Worm (Caenorhabditis elegans) whole organism, L1 larva: ENCODE data around the gene C26F1.3.
A peak's percentile ranks its signal among the peaks of the same experiment; 100 is the strongest.

ENCODE experiments used
- C34B4.2 ChIP-seq: sonication (generic microtip); optimal IDR thresholded peaks from 2 replicates; lab custom pipeline; 2017; ENCODE audit warnings: mild to moderate bottlenecking, missing genetic modification characterization, missing compliant biosample characterization
- aha-1 ChIP-seq: fragments of 150-350 bp; optimal IDR thresholded peaks from 2 replicates; lab custom pipeline; 2014; ENCODE audit warnings: missing biosample characterization, missing genetic modification characterization
- alr-1 ChIP-seq: fragments of 200-800 bp; sonication (Bioruptor generic); optimal IDR thresholded peaks from 2 replicates; lab custom pipeline; 2018; ENCODE audit warnings: borderline replicate concordance, mild to moderate bottlenecking, missing genetic modification characterization, missing compliant biosample characterization
- ceh-8 ChIP-seq: fragments of 200-800 bp; sonication (Bioruptor generic); optimal IDR thresholded peaks from 2 replicates; lab custom pipeline; 2018; ENCODE audit warnings: mild to moderate bottlenecking, missing genetic modification characterization, moderate library complexity, missing compliant biosample characterization
- ceh-82 ChIP-seq, 3 experiments: fragments of 150-350 bp in 1 of 3; sonication (generic microtip) in 2 of 3; optimal IDR thresholded peaks; 2 replicates each; lab custom pipeline; 2014 to 2017; ENCODE audit warnings: missing biosample characterization in 3 of 3, missing genetic modification characterization in 3 of 3
- ces-1 ChIP-seq: fragments of 150-350 bp; optimal IDR thresholded peaks from 2 replicates; lab custom pipeline; 2014; ENCODE audit warnings: missing biosample characterization, missing genetic modification reagents, missing genetic modification characterization
- dsc-1 ChIP-seq: sonication (generic microtip); optimal IDR thresholded peaks from 2 replicates; lab custom pipeline; 2016; ENCODE audit warnings: mild to moderate bottlenecking, missing genetic modification characterization, missing compliant biosample characterization
- efl-3 ChIP-seq: fragments of 200-800 bp; sonication (Bioruptor generic); optimal IDR thresholded peaks from 2 replicates; lab custom pipeline; 2018; ENCODE audit warnings: mild to moderate bottlenecking, missing genetic modification characterization, missing compliant biosample characterization
- fkh-10 ChIP-seq: sonication (generic microtip); optimal IDR thresholded peaks from 2 replicates; lab custom pipeline; 2017; ENCODE audit warnings: missing biosample characterization, missing genetic modification reagents, missing genetic modification characterization
- fkh-4 ChIP-seq: sonication (generic microtip); optimal IDR thresholded peaks from 2 replicates; lab custom pipeline; 2016; ENCODE audit warnings: missing compliant biosample characterization, missing genetic modification characterization, borderline replicate concordance
- fkh-8 ChIP-seq: sonication (generic microtip); optimal IDR thresholded peaks from 2 replicates; lab custom pipeline; 2016; ENCODE audit warnings: mild to moderate bottlenecking, missing genetic modification characterization, missing compliant biosample characterization
- fos-1 ChIP-seq: fragments of 150-350 bp; optimal IDR thresholded peaks from 2 replicates; lab custom pipeline; 2014; ENCODE audit warnings: missing biosample characterization, missing genetic modification characterization
- hpl-2 ChIP-seq: fragments of 150-350 bp; optimal IDR thresholded peaks from 2 replicates; lab custom pipeline; 2014; ENCODE audit warnings: missing biosample characterization, missing genetic modification reagents, missing genetic modification characterization
- irx-1 ChIP-seq: sonication (generic microtip); optimal IDR thresholded peaks from 2 replicates; lab custom pipeline; 2016; ENCODE audit warnings: missing genetic modification characterization, missing compliant biosample characterization
- lin-15B ChIP-seq: fragments of 150-350 bp; sonication (generic microtip); optimal IDR thresholded peaks from 3 replicates; lab custom pipeline; 2014; ENCODE audit warnings: missing biosample characterization, missing genetic modification characterization
- lin-35 ChIP-seq, 2 experiments: fragments of 150-350 bp; optimal IDR thresholded peaks; 2 replicates each; lab custom pipeline; 2014; ENCODE audit warnings: missing biosample characterization in 2 of 2, missing genetic modification characterization in 2 of 2, missing genetic modification reagents in 2 of 2
- lsy-2 ChIP-seq, 2 experiments: fragments of 150-350 bp; optimal IDR thresholded peaks; 2 replicates each; lab custom pipeline; 2014; ENCODE audit warnings: missing biosample characterization in 2 of 2, missing genetic modification characterization in 2 of 2
- mab-9 ChIP-seq: fragments of 200-800 bp; sonication (Bioruptor generic); IDR thresholded peaks from 2 replicates; pipeline ENCODE4 v1.3.6; 2022; ENCODE audit warnings: missing genetic modification reagents, missing genetic modification characterization, missing compliant biosample characterization
- mdl-1 ChIP-seq, 2 experiments: fragments of 150-350 bp; optimal IDR thresholded peaks; 2 replicates each; lab custom pipeline; 2014 to 2017; ENCODE audit warnings: missing biosample characterization in 2 of 2, missing genetic modification characterization in 2 of 2, inconsistent platforms in 1 of 2
- nhr-11 ChIP-seq: fragments of 150-350 bp; optimal IDR thresholded peaks from 2 replicates; lab custom pipeline; 2014; ENCODE audit warnings: missing biosample characterization, missing genetic modification characterization
- nhr-19 ChIP-seq: fragments of 200-800 bp; sonication (Bioruptor generic); conservative IDR thresholded peaks from 2 replicates; pipeline ENCODE4 v1.3.6; 2022; ENCODE audit warnings: missing genetic modification characterization, missing compliant biosample characterization
- nhr-20 ChIP-seq: sonication (generic microtip); optimal IDR thresholded peaks from 2 replicates; lab custom pipeline; 2016; ENCODE audit warnings: mild to moderate bottlenecking, missing genetic modification characterization, missing compliant biosample characterization
- nhr-28 ChIP-seq: fragments of 150-350 bp; optimal IDR thresholded peaks from 2 replicates; lab custom pipeline; 2014; ENCODE audit warnings: missing biosample characterization, missing genetic modification characterization
- nhr-77 ChIP-seq: fragments of 150-350 bp; optimal IDR thresholded peaks from 2 replicates; lab custom pipeline; 2014; ENCODE audit warnings: missing biosample characterization, missing genetic modification characterization
- nhr-84 ChIP-seq: sonication (generic microtip); optimal IDR thresholded peaks from 2 replicates; lab custom pipeline; 2017; ENCODE audit warnings: missing biosample characterization, missing genetic modification characterization
- nhr-90 ChIP-seq: sonication (generic microtip); optimal IDR thresholded peaks from 2 replicates; lab custom pipeline; 2016; ENCODE audit warnings: mild to moderate bottlenecking, missing genetic modification characterization, missing compliant biosample characterization; ENCODE audit not compliant: poor library complexity
- pag-3 ChIP-seq: sonication (generic microtip); optimal IDR thresholded peaks from 2 replicates; lab custom pipeline; 2017; ENCODE audit warnings: missing genetic modification characterization, mild to moderate bottlenecking, missing compliant biosample characterization, antibody characterized with exemption, borderline replicate concordance; ENCODE audit not compliant: insufficient read depth
- pqm-1 ChIP-seq: sonication (generic microtip); optimal IDR thresholded peaks from 3 replicates; lab custom pipeline; 2017; ENCODE audit warnings: missing biosample characterization, missing genetic modification characterization
- rnt-1 ChIP-seq: sonication (generic microtip); optimal IDR thresholded peaks from 2 replicates; lab custom pipeline; 2016; ENCODE audit warnings: mild to moderate bottlenecking, missing genetic modification characterization, moderate library complexity, missing compliant biosample characterization
- skn-1 ChIP-seq: fragments of 150-350 bp; optimal IDR thresholded peaks from 2 replicates; lab custom pipeline; 2014; ENCODE audit warnings: missing biosample characterization, missing genetic modification characterization
- snpc-4 ChIP-seq: fragments of 150-350 bp; optimal IDR thresholded peaks from 2 replicates; lab custom pipeline; 2014; ENCODE audit warnings: missing biosample characterization, missing genetic modification characterization
- snu-23 ChIP-seq: sonication (generic microtip); optimal IDR thresholded peaks from 2 replicates; lab custom pipeline; 2016; ENCODE audit warnings: missing genetic modification characterization, missing compliant biosample characterization
- sox-4 ChIP-seq: sonication (generic microtip); optimal IDR thresholded peaks from 2 replicates; lab custom pipeline; 2016; ENCODE audit warnings: missing genetic modification characterization, missing compliant biosample characterization
- sptf-1 ChIP-seq: fragments of 150-350 bp; optimal IDR thresholded peaks from 2 replicates; lab custom pipeline; 2014; ENCODE audit warnings: missing biosample characterization, missing genetic modification characterization
- swsn-7 ChIP-seq: sonication (generic microtip); optimal IDR thresholded peaks from 2 replicates; lab custom pipeline; 2016; ENCODE audit warnings: missing genetic modification characterization, missing compliant biosample characterization
- tlp-1 ChIP-seq: fragments of 150-350 bp; optimal IDR thresholded peaks from 2 replicates; lab custom pipeline; 2014; ENCODE audit warnings: missing biosample characterization, missing genetic modification characterization
- unc-130 ChIP-seq: fragments of 150-350 bp; optimal IDR thresholded peaks from 2 replicates; lab custom pipeline; 2017; ENCODE audit warnings: missing biosample characterization, missing genetic modification characterization, inconsistent platforms
- unc-30 ChIP-seq: sonication (generic microtip); optimal IDR thresholded peaks from 2 replicates; lab custom pipeline; 2017; ENCODE audit warnings: missing biosample characterization, missing genetic modification characterization
- unc-62 ChIP-seq: fragments of 150-350 bp; optimal IDR thresholded peaks from 2 replicates; lab custom pipeline; 2014; ENCODE audit warnings: missing biosample characterization, missing genetic modification reagents, missing genetic modification characterization
- unc-98 ChIP-seq: fragments of 200-800 bp; sonication (Bioruptor generic); IDR thresholded peaks from 2 replicates; pipeline ENCODE4 v1.3.6; 2022; ENCODE audit warnings: missing genetic modification characterization, missing compliant biosample characterization
- vab-15 ChIP-seq: sonication (generic microtip); optimal IDR thresholded peaks from 2 replicates; lab custom pipeline; 2017; ENCODE audit warnings: missing genotype, mild to moderate bottlenecking, missing genetic modification characterization, missing compliant biosample characterization
- zag-1 ChIP-seq: fragments of 150-350 bp; optimal IDR thresholded peaks from 2 replicates; lab custom pipeline; 2014; ENCODE audit warnings: missing biosample characterization, missing genetic modification characterization
- zip-4 ChIP-seq: fragments of 200-800 bp; sonication (Bioruptor generic); optimal IDR thresholded peaks from 2 replicates; lab custom pipeline; 2018; ENCODE audit warnings: mild to moderate bottlenecking, missing genetic modification characterization, moderate library complexity, missing compliant biosample characterization
- ztf-11 ChIP-seq, 2 experiments: sonication (generic microtip); optimal IDR thresholded peaks; 2 replicates each; lab custom pipeline; 2016 to 2017; ENCODE audit warnings: missing genetic modification characterization in 2 of 2, missing biosample characterization in 1 of 2, missing compliant biosample characterization in 1 of 2
- ztf-4 ChIP-seq: fragments of 150-350 bp; optimal IDR thresholded peaks from 2 replicates; lab custom pipeline; 2014; ENCODE audit warnings: missing biosample characterization, missing genetic modification characterization

The C26F1.3 gene

DNA sequence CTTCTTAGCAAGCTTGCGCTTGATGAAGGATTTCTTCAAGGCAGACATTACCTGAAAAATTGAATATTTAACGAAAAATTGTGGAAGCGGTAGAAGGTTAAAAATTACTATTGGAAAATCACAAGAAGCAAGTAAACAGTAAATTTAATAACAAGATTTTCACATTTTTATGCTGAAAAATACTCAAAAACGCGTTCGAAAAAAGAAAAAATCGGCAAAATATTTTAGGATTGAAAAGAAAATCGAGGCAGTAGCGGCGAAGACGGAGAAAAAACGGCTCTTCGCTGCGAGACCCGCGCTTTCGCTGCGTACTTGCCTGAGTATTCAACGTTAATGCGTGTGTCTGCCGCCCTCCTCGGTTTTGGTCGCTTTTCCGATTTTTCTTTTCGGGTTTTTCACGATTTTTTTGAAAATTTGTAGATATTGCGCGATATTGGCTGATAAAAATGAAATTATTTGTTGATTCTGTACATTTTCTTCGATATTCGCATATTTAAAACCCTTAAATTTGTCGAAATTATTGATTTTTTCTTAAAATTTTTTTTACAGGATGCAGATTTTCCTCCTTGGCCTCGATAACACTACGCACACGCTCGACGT, 971 bp upstream of the C26F1.3 start, which contains the start of the genes rpl-39 and rps-30 (continued):
- TF ChIP-seq swsn-7 (peak; percentile 79), fkh-4 (tag; lab: Kevin White, UChicago) (peak; percentile 17), fkh-10 (GFP tag; lab: Kevin White, UChicago) (peak; percentile 46), skn-1 (tag; lab: Kevin White, UChicago) (peak; percentile 89), snpc-4 (tag; lab: Kevin White, UChicago) (peak; percentile 63), lin-35 (GFP tag; optimal IDR thresholded peaks at IDR 0.05; lab: Kevin White, UChicago) (peak; percentile 82 to 90), zag-1 (tag; lab: Kevin White, UChicago) (peak; percentile 30), zip-4 (no peak), ceh-82 (tag; optimal IDR thresholded peaks at IDR 0.05; lab: Kevin White, UChicago) (peak; percentile 84 to 94 (median 84)), nhr-28 (tag; lab: Kevin White, UChicago) (no peak), mab-9 (GFP tag; lab: Robert Waterston, UW) (no peak), ztf-4 (tag; lab: Kevin White, UChicago) (peak; percentile 23), ceh-8 (no peak), alr-1 (tag; lab: Kevin White, UChicago) (no peak), dsc-1 (peak; percentile 54), nhr-19 (peak; percentile 81), snu-23 (GFP tag; lab: Kevin White, UChicago) (peak; percentile 91), ces-1 (GFP tag; lab: Kevin White, UChicago) (no peak), efl-3 (GFP tag; lab: Kevin White, UChicago) (no peak), sox-4 (tag; lab: Kevin White, UChicago) (no peak), pqm-1 (tag; lab: Kevin White, UChicago) (no peak), lin-15B (tag; lab: Kevin White, UChicago) (peak; percentile 79), rnt-1 (tag; lab: Kevin White, UChicago) (peak; percentile 86), aha-1 (tag; lab: Kevin White, UChicago) (peak; percentile 24), nhr-11 (tag; lab: Kevin White, UChicago) (peak; percentile 29), hpl-2 (GFP tag; lab: Kevin White, UChicago) (peak; percentile 72), nhr-77 (tag; lab: Kevin White, UChicago) (peak; percentile 62), lsy-2 (tag; optimal IDR thresholded peaks at IDR 0.05; lab: Kevin White, UChicago) (peak; percentile 87 to 93), C34B4.2 (tag; lab: Kevin White, UChicago) (no peak), nhr-20 (peak; percentile 88), ztf-11 (tag; optimal IDR thresholded peaks at IDR 0.05; lab: Kevin White, UChicago) (no peak), unc-62 (no peak), fos-1 (tag; lab: Kevin White, UChicago) (peak; percentile 57), pag-3 (tag; lab: Kevin White, UChicago) (no peak), tlp-1 (tag; lab: Kevin White, UChicago) (no peak), mdl-1 (tag; optimal IDR thresholded peaks at IDR 0.05; lab: Kevin White, UChicago) (peak in 1 of 2 experiments; percentile 73), sptf-1 (tag; lab: Kevin White, UChicago) (no peak), vab-15 (tag; lab: Kevin White, UChicago) (no peak), nhr-84 (tag; lab: Kevin White, UChicago) (no peak), unc-98 (0 out of 2 replicates have a peak, but pooled peaks have one; percentile 31), irx-1 (peak; percentile 41), unc-30 (tag; lab: Kevin White, UChicago) (no peak), fkh-8 (tag; lab: Kevin White, UChicago) (peak; percentile 85), nhr-90 (tag; lab: Kevin White, UChicago) (peak; percentile 59), unc-130 (tag; lab: Kevin White, UChicago) (peak; percentile 84)
